Worm (Caenorhabditis elegans) whole organism, mixed stage, embryonic: ENCODE data around the gene ZK370.6.

Experiments used
- blmp-1 ChIP-seq: fragments of 150-350 bp; optimal IDR thresholded peaks from 2 replicates; lab custom pipeline; 2014; ENCODE audit warnings: missing biosample characterization, missing genetic modification characterization
- ceh-83 ChIP-seq: fragments of 200-800 bp; sonication (Bioruptor generic); optimal IDR thresholded peaks from 2 replicates; lab custom pipeline; 2018; ENCODE audit warnings: mild to moderate bottlenecking, missing genetic modification characterization, missing compliant biosample characterization
- cnd-1 ChIP-seq: fragments of 200-800 bp; sonication (Bioruptor generic); optimal IDR thresholded peaks from 2 replicates; lab custom pipeline; 2018; ENCODE audit warnings: mild to moderate bottlenecking, missing genetic modification characterization, missing compliant biosample characterization
- lsy-2 ChIP-seq: fragments of 150-350 bp; optimal IDR thresholded peaks from 2 replicates; lab custom pipeline; 2014; ENCODE audit warnings: missing biosample characterization, missing genetic modification characterization
- mep-1 ChIP-seq: fragments of 150-350 bp; optimal IDR thresholded peaks from 2 replicates; lab custom pipeline; 2017; ENCODE audit warnings: missing biosample characterization, missing genetic modification reagents, missing genetic modification characterization, inconsistent platforms
- mls-2 ChIP-seq: sonication (generic microtip); optimal IDR thresholded peaks from 2 replicates; lab custom pipeline; 2016; ENCODE audit warnings: mild to moderate bottlenecking, missing genetic modification characterization, moderate library complexity, missing compliant biosample characterization
- nhr-12 ChIP-seq: fragments of 150-350 bp; optimal IDR thresholded peaks from 2 replicates; lab custom pipeline; 2014; ENCODE audit warnings: missing biosample characterization, missing genetic modification characterization
- nhr-237 ChIP-seq: fragments of 150-350 bp; optimal IDR thresholded peaks from 2 replicates; lab custom pipeline; 2014; ENCODE audit warnings: missing biosample characterization, missing genetic modification characterization
- pha-4 ChIP-seq: fragments of 150-350 bp; optimal IDR thresholded peaks from 2 replicates; lab custom pipeline; 2018; ENCODE audit warnings: missing biosample characterization, missing genetic modification reagents, missing genetic modification characterization
- snpc-4 ChIP-seq: fragments of 150-350 bp; optimal IDR thresholded peaks from 2 replicates; lab custom pipeline; 2014; ENCODE audit warnings: missing biosample characterization, missing genetic modification characterization
- unc-120 ChIP-seq: sonication (generic microtip); optimal IDR thresholded peaks from 2 replicates; lab custom pipeline; 2017; ENCODE audit warnings: missing genetic modification characterization, missing compliant biosample characterization; ENCODE audit not compliant: poor library complexity, severe bottlenecking
- unc-39 ChIP-seq: fragments of 150-350 bp; optimal IDR thresholded peaks from 2 replicates; lab custom pipeline; 2014; ENCODE audit warnings: missing biosample characterization, missing genetic modification characterization
- unc-62 ChIP-seq: fragments of 150-350 bp; optimal IDR thresholded peaks from 2 replicates; lab custom pipeline; 2014; ENCODE audit warnings: missing biosample characterization, missing genetic modification reagents, missing genetic modification characterization
- ztf-11 ChIP-seq: fragments of 150-350 bp; optimal IDR thresholded peaks from 2 replicates; lab custom pipeline; 2014; ENCODE audit warnings: missing biosample characterization, missing genetic modification characterization

ce11 chrIII:8748620-8749019 lies 5.0 kb upstream of the ZK370.6 start:
- TF ChIP-seq nhr-12 (tag; lab: Kevin White, UChicago): no peak
- no peak for TF ChIP-seq mep-1
- TF ChIP-seq snpc-4 (tag; lab: Kevin White, UChicago): no peak
- TF ChIP-seq unc-62 (GFP tag; lab: Kevin White, UChicago): no peak
- TF ChIP-seq ztf-11: no peak
- TF ChIP-seq pha-4 (tag; lab: Kevin White, UChicago): no peak
- no peak for TF ChIP-seq nhr-237 (tag; lab: Kevin White, UChicago)
- TF ChIP-seq lsy-2 (tag; lab: Kevin White, UChicago): no peak
- TF ChIP-seq cnd-1: no peak
- TF ChIP-seq ceh-83: no peak
- TF ChIP-seq blmp-1: no peak
- TF ChIP-seq unc-39 (tag; lab: Kevin White, UChicago): no peak
- TF ChIP-seq mls-2: no peak
- TF ChIP-seq unc-120 (tag; lab: Kevin White, UChicago): no peak
